Fruit fly (Drosophila melanogaster) whole organism, pupa: ENCODE measurements around the gene CG7992.

Source experiments
- CG10348 ChIP-seq: fragments of 200-800 bp; sonication (Bioruptor generic); IDR thresholded peaks from 2 replicates; pipeline ENCODE4 v1.3.6; 2022; ENCODE audit warnings: missing biosample characterization, missing genetic modification characterization
- CG12605 ChIP-seq: fragments of 200-800 bp; sonication (Bioruptor generic); IDR thresholded peaks from 2 replicates; pipeline ENCODE4 v1.3.6; 2022; ENCODE audit warnings: missing biosample characterization, missing genetic modification characterization
- CG13204 ChIP-seq: fragments of 200-800 bp; sonication (Bioruptor generic); optimal IDR thresholded peaks from 2 replicates; lab custom pipeline; 2018; ENCODE audit warnings: missing biosample characterization, mild to moderate bottlenecking, missing genetic modification characterization, moderate library complexity
- CG14655 ChIP-seq: fragments of 200-800 bp; sonication (Bioruptor generic); optimal IDR thresholded peaks from 3 replicates; lab custom pipeline; 2017; ENCODE audit warnings: mild to moderate bottlenecking, missing biosample characterization, missing genetic modification reagents, missing genetic modification characterization
- CG15710 ChIP-seq: fragments of 200-800 bp; sonication (Bioruptor generic); optimal IDR thresholded peaks from 2 replicates; lab custom pipeline; 2018; ENCODE audit warnings: missing biosample characterization, mild to moderate bottlenecking, missing genetic modification characterization, moderate library complexity
- CG17806 ChIP-seq: fragments of 200-800 bp; sonication (Bioruptor generic); optimal IDR thresholded peaks from 2 replicates; lab custom pipeline; 2018; ENCODE audit warnings: missing biosample characterization, mild to moderate bottlenecking, missing genetic modification characterization, moderate library complexity
- CG32121 ChIP-seq: fragments of 200-800 bp; sonication (Bioruptor generic); IDR thresholded peaks from 2 replicates; pipeline ENCODE4 v1.3.6; 2022; ENCODE audit warnings: missing biosample characterization, missing genetic modification characterization
- CG34367 ChIP-seq: fragments of 200-800 bp; sonication (Bioruptor generic); optimal IDR thresholded peaks from 2 replicates; lab custom pipeline; 2018; ENCODE audit warnings: missing biosample characterization, mild to moderate bottlenecking, missing genetic modification characterization
- CG4496 ChIP-seq: fragments of 200-800 bp; sonication (Bioruptor generic); IDR thresholded peaks from 3 replicates; pipeline ENCODE4 v1.3.6; 2022; ENCODE audit warnings: missing biosample characterization, missing genetic modification characterization
- CG8159 ChIP-seq: fragments of 200-800 bp; sonication (Bioruptor generic); optimal IDR thresholded peaks from 3 replicates; lab custom pipeline; 2018; ENCODE audit warnings: missing biosample characterization, mild to moderate bottlenecking, missing genetic modification characterization, moderate library complexity
- CG8301 ChIP-seq: fragments of 200-800 bp; sonication (Bioruptor generic); optimal IDR thresholded peaks from 2 replicates; lab custom pipeline; 2018; ENCODE audit warnings: missing biosample characterization, mild to moderate bottlenecking, missing genetic modification characterization
- CG9948 ChIP-seq: fragments of 200-800 bp; sonication (Bioruptor generic); optimal IDR thresholded peaks from 2 replicates; lab custom pipeline; 2018; ENCODE audit warnings: missing biosample characterization, mild to moderate bottlenecking, missing genetic modification characterization, moderate library complexity
- D1 ChIP-seq: fragments of 200-800 bp; sonication (Bioruptor generic); optimal IDR thresholded peaks from 2 replicates; lab custom pipeline; 2018; ENCODE audit warnings: missing biosample characterization, mild to moderate bottlenecking, missing genetic modification characterization, moderate library complexity
- EcR ChIP-seq: fragments of 200-800 bp; sonication (Bioruptor generic); optimal IDR thresholded peaks from 3 replicates; lab custom pipeline; 2019; ENCODE audit warnings: missing biosample characterization, missing genetic modification characterization, mild to moderate bottlenecking, moderate library complexity, missing genetic modification reagents
- Ets98B ChIP-seq: fragments of 200-800 bp; sonication (Bioruptor generic); IDR thresholded peaks from 2 replicates; pipeline ENCODE4 v1.3.6; 2022; ENCODE audit warnings: missing biosample characterization, missing genetic modification characterization
- Pif1A ChIP-seq: fragments of 200-800 bp; sonication (Bioruptor generic); optimal IDR thresholded peaks from 3 replicates; lab custom pipeline; 2016; ENCODE audit warnings: missing biosample characterization, missing genetic modification characterization
- Pif1B ChIP-seq: fragments of 200-800 bp; sonication (Bioruptor generic); optimal IDR thresholded peaks from 3 replicates; lab custom pipeline; 2016; ENCODE audit warnings: missing biosample characterization, missing genetic modification characterization
- Snoo ChIP-seq: fragments of 200-800 bp; sonication (Bioruptor generic); optimal IDR thresholded peaks from 3 replicates; lab custom pipeline; 2017; ENCODE audit warnings: missing biosample characterization, mild to moderate bottlenecking, missing genetic modification characterization, inconsistent platforms
- fd96Ca ChIP-seq: fragments of 200-800 bp; sonication (Bioruptor generic); IDR thresholded peaks from 3 replicates; pipeline ENCODE4 v1.3.6; 2022; ENCODE audit warnings: missing biosample characterization, missing genetic modification characterization
- gl ChIP-seq: fragments of 200-800 bp; sonication (Bioruptor generic); optimal IDR thresholded peaks from 2 replicates; lab custom pipeline; 2018; ENCODE audit warnings: missing biosample characterization, mild to moderate bottlenecking, missing genetic modification characterization
- rn ChIP-seq: fragments of 200-800 bp; sonication (Bioruptor generic); IDR thresholded peaks from 2 replicates; pipeline ENCODE4 v1.3.6; 2022; ENCODE audit warnings: missing biosample characterization, missing genetic modification characterization

CG7992 gene

dm6 chrX:19261071-19261470 lies 14.0 kb upstream of the CG7992 start, which contains the start of gene rictor:
rictor (minus strand) TSS chrX:19261240.
- TF ChIP-seq CG14655 (GFP tag; lab: Kevin White, UChicago) (no peak), Pif1A (GFP tag; lab: Kevin White, UChicago) (no peak), Ets98B (GFP tag; lab: Robert Waterston, UW) (no peak), Pif1B (GFP tag; lab: Kevin White, UChicago) (no peak), CG13204 (GFP tag; lab: Kevin White, UChicago) (no peak), CG32121 (GFP tag; lab: Robert Waterston, UW) (no peak), EcR (GFP tag; lab: Kevin White, UChicago) (no peak), D1 (no peak), rn (no peak), Snoo (tag; lab: Kevin White, UChicago) (no peak), CG12605 (GFP tag; lab: Robert Waterston, UW) (no peak), CG34367 (no peak), CG17806 (tag; lab: Kevin White, UChicago) (no peak), CG9948 (tag; lab: Kevin White, UChicago) (no peak), fd96Ca (GFP tag; lab: Robert Waterston, UW) (no peak), gl (tag; lab: Kevin White, UChicago) (no peak)

dm6 chrX:19260696-19260989 lies 13.6 kb upstream of the CG7992 start:
- no peak for TF ChIP-seq rn
- no peak for TF ChIP-seq CG34367
- TF ChIP-seq CG13204 (GFP tag; lab: Kevin White, UChicago): no peak

- no peak for TF ChIP-seq rn
- no peak for TF ChIP-seq Snoo (tag; lab: Kevin White, UChicago)
- TF ChIP-seq Pif1B (GFP tag; lab: Kevin White, UChicago): no peak
- no peak for TF ChIP-seq CG14655 (GFP tag; lab: Kevin White, UChicago)
- TF ChIP-seq CG8159 (tag; lab: Kevin White, UChicago): no peak
- no peak for TF ChIP-seq Pif1A (GFP tag; lab: Kevin White, UChicago)
- TF ChIP-seq CG12605 (GFP tag; lab: Robert Waterston, UW): no peak
- TF ChIP-seq CG10348 (GFP tag; lab: Robert Waterston, UW): no peak
- no peak for TF ChIP-seq fd96Ca (GFP tag; lab: Robert Waterston, UW)
- TF ChIP-seq CG13204 (GFP tag; lab: Kevin White, UChicago): no peak
- TF ChIP-seq CG34367: no peak
Measured at dm6 chrX:19259802-19260695, 13.0 kb upstream of the CG7992 start.

dm6 chrX:19250151-19250550 lies 3.1 kb upstream of the CG7992 start:
- TF ChIP-seq Ets98B (GFP tag; lab: Robert Waterston, UW) (no peak), D1 (no peak), gl (tag; lab: Kevin White, UChicago) (no peak), CG32121 (GFP tag; lab: Robert Waterston, UW) (no peak), CG9948 (tag; lab: Kevin White, UChicago) (no peak), CG8159 (tag; lab: Kevin White, UChicago) (no peak), fd96Ca (GFP tag; lab: Robert Waterston, UW) (no peak), CG13204 (GFP tag; lab: Kevin White, UChicago) (no peak), CG12605 (GFP tag; lab: Robert Waterston, UW) (no peak), CG4496 (GFP tag; lab: Robert Waterston, UW) (no peak), Pif1B (GFP tag; lab: Kevin White, UChicago) (no peak), CG10348 (GFP tag; lab: Robert Waterston, UW) (no peak), CG8301 (no peak), Pif1A (GFP tag; lab: Kevin White, UChicago) (no peak), CG14655 (GFP tag; lab: Kevin White, UChicago) (no peak), rn (no peak)
- TF ChIP-seq, all 21 proteins: peak for 0

- TF ChIP-seq Snoo (tag; lab: Kevin White, UChicago) (no peak), CG14655 (GFP tag; lab: Kevin White, UChicago) (no peak), gl (tag; lab: Kevin White, UChicago) (no peak), CG10348 (GFP tag; lab: Robert Waterston, UW) (no peak), CG17806 (tag; lab: Kevin White, UChicago) (no peak), CG8301 (no peak), CG15710 (tag; lab: Kevin White, UChicago) (no peak), Pif1A (GFP tag; lab: Kevin White, UChicago) (no peak)
Measured at dm6 chrX:19249339-19249738, 2.3 kb upstream of the CG7992 start.

dm6 chrX:19248426-19249217 lies 1.6 kb upstream of the CG7992 start, which contains the start of gene Hs3st-B:
Hs3st-B (plus strand) TSS chrX:19248639.
- peak; percentile 86 for TF ChIP-seq CG13204 (GFP tag; lab: Kevin White, UChicago)
- TF ChIP-seq CG4496 (GFP tag; lab: Robert Waterston, UW): peak; percentile 52; the same call in 1 of the 3 replicates
- TF ChIP-seq CG10348 (GFP tag; lab: Robert Waterston, UW): no peak
- TF ChIP-seq, all 21 proteins: peak for 2
